Fruit fly (Drosophila melanogaster) whole organism, embryonic: ENCODE data around the gene CG3457.
A peak's percentile ranks its signal among the peaks of the same experiment; 100 is the strongest.

ENCODE experiments used
- Ada2b ChIP-seq: fragments of 200-800 bp; sonication (Bioruptor generic); IDR thresholded peaks from 2 replicates; pipeline ENCODE4 v1.3.6; 2022; ENCODE audit warnings: missing biosample characterization, missing genetic modification characterization
- Bdp1 ChIP-seq: fragments of 200-800 bp; sonication (Bioruptor generic); optimal IDR thresholded peaks from 3 replicates; lab custom pipeline; 2016; ENCODE audit warnings: missing biosample characterization, missing genetic modification characterization
- CG13287 ChIP-seq: fragments of 200-800 bp; sonication (Bioruptor generic); IDR thresholded peaks from 2 replicates; pipeline ENCODE4 v1.3.6; 2022; ENCODE audit warnings: missing biosample characterization, missing genetic modification characterization; ENCODE audit not compliant: partially characterized antibody
- CG13296 ChIP-seq: fragments of 200-800 bp; sonication (Bioruptor generic); optimal IDR thresholded peaks from 3 replicates; lab custom pipeline; 2018; ENCODE audit warnings: missing biosample characterization, mild to moderate bottlenecking, missing genetic modification characterization
- CG14860 ChIP-seq: fragments of 200-800 bp; sonication (Bioruptor generic); IDR thresholded peaks from 3 replicates; pipeline ENCODE4 v1.3.6; 2022; ENCODE audit warnings: missing biosample characterization, missing genetic modification characterization; ENCODE audit not compliant: partially characterized antibody
- CG17385 ChIP-seq: fragments of 200-800 bp; sonication (Bioruptor generic); optimal IDR thresholded peaks from 3 replicates; lab custom pipeline; 2018; ENCODE audit warnings: missing biosample characterization, mild to moderate bottlenecking, missing genetic modification characterization
- CG17568 ChIP-seq: fragments of 200-800 bp; sonication (Bioruptor generic); optimal IDR thresholded peaks from 2 replicates; lab custom pipeline; 2018; ENCODE audit warnings: missing biosample characterization, mild to moderate bottlenecking, missing genetic modification characterization, moderate library complexity
- CG18011 ChIP-seq: fragments of 200-800 bp; sonication (Bioruptor generic); optimal IDR thresholded peaks from 2 replicates; lab custom pipeline; 2017; ENCODE audit warnings: missing biosample characterization, missing genetic modification characterization, mild to moderate bottlenecking, moderate library complexity, missing genotype
- CG18476 ChIP-seq: fragments of 200-800 bp; sonication (Bioruptor generic); optimal IDR thresholded peaks from 2 replicates; lab custom pipeline; 2016; ENCODE audit warnings: missing biosample characterization, mild to moderate bottlenecking, missing genetic modification characterization
- CG2129 ChIP-seq: fragments of 200-800 bp; sonication (Bioruptor generic); IDR thresholded peaks from 2 replicates; pipeline ENCODE4 v1.3.6; 2022; ENCODE audit warnings: missing biosample characterization, missing genetic modification characterization; ENCODE audit not compliant: partially characterized antibody
- CG2875 ChIP-seq: fragments of 200-800 bp; sonication (Bioruptor generic); optimal IDR thresholded peaks from 2 replicates; lab custom pipeline; 2017; ENCODE audit warnings: missing biosample characterization, mild to moderate bottlenecking, missing genetic modification characterization, missing genetic modification reagents
- CG30431 ChIP-seq: fragments of 200-800 bp; sonication (Bioruptor generic); optimal IDR thresholded peaks from 2 replicates; lab custom pipeline; 2017; ENCODE audit warnings: missing biosample characterization, missing genetic modification characterization
- CG31365 ChIP-seq: fragments of 200-800 bp; sonication (Bioruptor generic); optimal IDR thresholded peaks from 2 replicates; lab custom pipeline; 2018; ENCODE audit warnings: missing biosample characterization, mild to moderate bottlenecking, missing genetic modification characterization
- CG3163 ChIP-seq: fragments of 200-800 bp; sonication (Bioruptor generic); optimal IDR thresholded peaks from 3 replicates; lab custom pipeline; 2016; ENCODE audit warnings: missing biosample characterization, missing genetic modification characterization
- CG32532 ChIP-seq: fragments of 200-800 bp; sonication (Bioruptor generic); IDR thresholded peaks from 2 replicates; pipeline ENCODE4 v1.3.6; 2022; ENCODE audit warnings: missing biosample characterization, missing genetic modification characterization
- CG3281 ChIP-seq: fragments of 200-800 bp; sonication (Bioruptor generic); optimal IDR thresholded peaks from 3 replicates; lab custom pipeline; 2017; ENCODE audit warnings: missing biosample characterization, mild to moderate bottlenecking, missing genetic modification characterization
- CG34376 ChIP-seq: fragments of 200-800 bp; sonication (Bioruptor generic); optimal IDR thresholded peaks from 2 replicates; lab custom pipeline; 2018; ENCODE audit warnings: missing biosample characterization, mild to moderate bottlenecking, missing genetic modification characterization
- CG4404 ChIP-seq: fragments of 200-800 bp; sonication (Bioruptor generic); IDR thresholded peaks from 2 replicates; pipeline ENCODE4 v1.3.6; 2022; ENCODE audit warnings: missing biosample characterization, missing genetic modification characterization
- CG5245 ChIP-seq: fragments of 200-800 bp; sonication (Bioruptor generic); optimal IDR thresholded peaks from 3 replicates; lab custom pipeline; 2016; ENCODE audit warnings: missing biosample characterization, missing genetic modification characterization
- CG7928 ChIP-seq: fragments of 200-800 bp; sonication (Bioruptor generic); optimal IDR thresholded peaks from 2 replicates; lab custom pipeline; 2017; ENCODE audit warnings: missing biosample characterization, mild to moderate bottlenecking, missing genetic modification characterization
- CG8924 ChIP-seq: fragments of 200-800 bp; optimal IDR thresholded peaks from 3 replicates; lab custom pipeline; 2019; ENCODE audit warnings: missing biosample characterization, mild to moderate bottlenecking, missing genetic modification characterization, moderate library complexity
- CG9727 ChIP-seq: fragments of 200-800 bp; sonication (Bioruptor generic); optimal IDR thresholded peaks from 3 replicates; lab custom pipeline; 2017; ENCODE audit warnings: missing biosample characterization, mild to moderate bottlenecking, missing genetic modification characterization
- Dip2 ChIP-seq: fragments of 200-800 bp; sonication (Bioruptor generic); IDR thresholded peaks from 2 replicates; pipeline ENCODE4 v1.3.6; 2022; ENCODE audit warnings: missing biosample characterization, missing genetic modification characterization
- Dp ChIP-seq: fragments of 200-800 bp; sonication (Bioruptor generic); optimal IDR thresholded peaks from 2 replicates; lab custom pipeline; 2018; ENCODE audit warnings: missing biosample characterization, mild to moderate bottlenecking, missing genetic modification characterization, moderate library complexity
- Hey ChIP-seq: fragments of 200-800 bp; sonication (Bioruptor generic); optimal IDR thresholded peaks from 3 replicates; lab custom pipeline; 2018; ENCODE audit warnings: missing biosample characterization, mild to moderate bottlenecking, missing genetic modification characterization
- Med ChIP-seq: fragments of 200-800 bp; sonication (Bioruptor generic); peaks from one replicate; lab custom pipeline; 2016; ENCODE audit warnings: missing biosample characterization, missing genetic modification characterization, mild to moderate bottlenecking, inconsistent platforms, moderate library complexity
- NFAT ChIP-seq: fragments of 200-800 bp; sonication (Bioruptor generic); IDR thresholded peaks from 2 replicates; pipeline ENCODE4 v1.3.6; 2022; ENCODE audit warnings: missing biosample characterization, missing genetic modification characterization
- Rfx ChIP-seq: fragments of 200-800 bp; sonication (Bioruptor generic); IDR thresholded peaks from 2 replicates; pipeline ENCODE4 v1.3.6; 2022; ENCODE audit warnings: missing biosample characterization, missing genetic modification characterization
- Rx ChIP-seq: fragments of 200-800 bp; sonication (Bioruptor generic); IDR thresholded peaks from 2 replicates; pipeline ENCODE4 v1.3.6; 2022; ENCODE audit warnings: missing biosample characterization, missing genetic modification characterization
- Sin3A ChIP-seq: fragments of >200 bp; optimal IDR thresholded peaks from 2 replicates; lab custom pipeline; 2018
- ato ChIP-seq: fragments of 200-800 bp; sonication (Bioruptor generic); IDR thresholded peaks from 2 replicates; pipeline ENCODE4 v1.3.6; 2022; ENCODE audit warnings: missing biosample characterization, missing genetic modification characterization; ENCODE audit not compliant: partially characterized antibody
- bsh ChIP-seq, 2 experiments: fragments of 200-800 bp; sonication (Bioruptor generic); optimal IDR thresholded peaks; 2 replicates each; lab custom pipeline; 2017 to 2018; ENCODE audit warnings: mild to moderate bottlenecking in 2 of 2, missing biosample characterization in 2 of 2, missing genetic modification characterization in 2 of 2, moderate library complexity in 1 of 2
- cad ChIP-seq: fragments of >200 bp; optimal IDR thresholded peaks from 2 replicates; lab custom pipeline; 2017; ENCODE audit warnings: missing biosample characterization, missing genetic modification characterization
- cas ChIP-seq: fragments of 200-800 bp; sonication (Bioruptor generic); IDR thresholded peaks from 2 replicates; pipeline ENCODE4 v1.3.6; 2022; ENCODE audit warnings: missing biosample characterization, missing genetic modification characterization
- chinmo ChIP-seq: fragments of 200-800 bp; sonication (Bioruptor generic); IDR thresholded peaks from 4 replicates; pipeline ENCODE4 v1.3.6; 2022; ENCODE audit warnings: missing biosample characterization, missing genetic modification characterization; ENCODE audit not compliant: partially characterized antibody
- dysf ChIP-seq: fragments of 200-800 bp; sonication (Bioruptor generic); IDR thresholded peaks from 3 replicates; pipeline ENCODE4 v1.3.6; 2022; ENCODE audit warnings: missing biosample characterization, missing genetic modification characterization
- ewg ChIP-seq: fragments of 200-800 bp; sonication (Bioruptor generic); optimal IDR thresholded peaks from 3 replicates; lab custom pipeline; 2017; ENCODE audit warnings: mild to moderate bottlenecking, missing biosample characterization, missing genetic modification reagents, missing genetic modification characterization
- gem ChIP-seq: fragments of 200-800 bp; sonication (Bioruptor generic); optimal IDR thresholded peaks from 2 replicates; lab custom pipeline; 2019; ENCODE audit warnings: missing biosample characterization, mild to moderate bottlenecking, missing genetic modification characterization, moderate library complexity
- lab ChIP-seq: fragments of 200-800 bp; sonication (Bioruptor generic); optimal IDR thresholded peaks from 3 replicates; lab custom pipeline; 2017; ENCODE audit warnings: missing biosample characterization, missing genetic modification characterization, mild to moderate bottlenecking, moderate library complexity, missing genetic modification reagents
- run ChIP-seq: fragments of 200-800 bp; sonication (Bioruptor generic); optimal IDR thresholded peaks from 3 replicates; lab custom pipeline; 2018; ENCODE audit warnings: missing biosample characterization, mild to moderate bottlenecking, missing genetic modification characterization
- salm ChIP-seq: fragments of 200-800 bp; sonication (Bioruptor generic); optimal IDR thresholded peaks from 2 replicates; lab custom pipeline; 2018; ENCODE audit warnings: missing biosample characterization, mild to moderate bottlenecking, missing genetic modification characterization
- sens ChIP-seq: fragments of 200-800 bp; sonication (Bioruptor generic); peaks from one replicate; lab custom pipeline; 2016; ENCODE audit warnings: missing biosample characterization, missing genetic modification characterization
- slbo ChIP-seq: fragments of 200-800 bp; sonication (Bioruptor generic); IDR thresholded peaks from 2 replicates; pipeline ENCODE4 v1.3.6; 2022; ENCODE audit warnings: missing biosample characterization, missing genetic modification characterization
- ssp ChIP-seq: fragments of 200-800 bp; sonication (Bioruptor generic); IDR thresholded peaks from 2 replicates; pipeline ENCODE4 v1.3.6; 2022; ENCODE audit warnings: missing biosample characterization, missing genetic modification characterization
- tgo ChIP-seq: fragments of 200-800 bp; sonication (Bioruptor generic); IDR thresholded peaks from 3 replicates; pipeline ENCODE4 v1.3.6; 2022; ENCODE audit warnings: missing biosample characterization, missing genetic modification characterization
- vnd ChIP-seq: fragments of 200-800 bp; sonication (Bioruptor generic); IDR thresholded peaks from 3 replicates; pipeline ENCODE4 v1.3.6; 2022; ENCODE audit warnings: missing biosample characterization, missing genetic modification characterization; ENCODE audit not compliant: partially characterized antibody
- wor ChIP-seq: fragments of 200-800 bp; sonication (Bioruptor generic); IDR thresholded peaks from 2 replicates; pipeline ENCODE4 v1.3.6; 2022; ENCODE audit warnings: missing biosample characterization, missing genetic modification characterization
- zfh1 ChIP-seq: fragments of 200-800 bp; sonication (Bioruptor generic); IDR thresholded peaks from 3 replicates; pipeline ENCODE4 v1.3.6; 2022; ENCODE audit warnings: missing biosample characterization, missing genetic modification characterization
- zfh2 ChIP-seq: fragments of 200-800 bp; sonication (Bioruptor generic); optimal IDR thresholded peaks from 2 replicates; lab custom pipeline; 2016; ENCODE audit warnings: missing biosample characterization, missing genetic modification characterization

The CG3457 gene

DNA sequence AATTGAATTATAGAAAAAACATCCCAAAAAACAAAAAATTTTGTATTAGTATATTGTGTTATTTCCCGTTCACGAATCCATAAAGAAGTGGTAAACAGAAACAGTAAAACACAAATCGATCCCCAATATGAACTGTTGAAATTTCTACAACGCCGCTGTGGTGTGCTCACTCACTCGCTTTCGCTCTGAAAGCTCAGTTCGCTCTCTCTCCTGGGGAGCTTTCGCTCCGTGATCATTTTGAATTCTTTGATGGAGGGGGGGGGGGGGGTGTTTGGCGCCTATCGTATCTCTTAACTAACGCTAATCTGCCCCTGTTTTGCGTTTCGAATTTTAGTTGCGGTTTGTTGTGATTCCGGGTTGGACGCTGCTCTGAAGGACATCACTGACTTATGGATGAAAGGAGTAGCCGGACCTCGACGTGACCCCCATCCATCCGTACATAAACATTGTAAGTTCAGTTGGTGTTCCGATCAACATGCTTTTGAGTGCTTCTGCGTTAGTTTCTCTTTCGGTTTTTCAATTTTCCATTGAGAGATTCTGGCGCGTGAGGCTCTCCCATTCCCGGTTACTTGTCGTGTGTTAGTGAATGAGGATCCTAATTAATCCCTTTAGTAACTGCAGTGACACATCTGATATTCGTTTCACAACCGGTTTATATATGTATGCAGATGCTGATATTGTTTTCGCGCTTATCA lies 46.3 kb upstream of the CG3457 start, which contains the start of gene D2hgdh (continued):
- peak; percentile 30 for TF ChIP-seq gem (tag; lab: Kevin White, UChicago)
- peak; percentile 79 for TF ChIP-seq Med (GFP tag; lab: Kevin White, UChicago)
- peak; percentile 2 for TF ChIP-seq CG13296
- TF ChIP-seq CG9727 (GFP tag; lab: Kevin White, UChicago), result no peak
- no peak for TF ChIP-seq Rx (GFP tag; lab: Robert Waterston, UW)
- peak; percentile 20 for TF ChIP-seq Dp
- no peak for TF ChIP-seq CG3281 (GFP tag; lab: Kevin White, UChicago)
- peak; percentile 14 for TF ChIP-seq zfh2 (GFP tag; lab: Kevin White, UChicago)
- TF ChIP-seq CG13287, result peak; percentile 33; the same call in 1 of the 2 replicates
- TF ChIP-seq dysf (GFP tag; lab: Robert Waterston, UW), result peak; percentile 11; the same call in 1 of the 3 replicates
- TF ChIP-seq sens (GFP tag; lab: Kevin White, UChicago), result peak; percentile 62
- TF ChIP-seq CG3163 (GFP tag; lab: Kevin White, UChicago), result peak; percentile 69
- TF ChIP-seq slbo, result peak; percentile 49
- no peak for TF ChIP-seq CG7928 (GFP tag; lab: Kevin White, UChicago)
- 0 out of 2 replicates have a peak, but pooled peaks have one; percentile 8 for TF ChIP-seq NFAT
- no peak for TF ChIP-seq bsh (GFP tag; optimal IDR thresholded peaks at IDR 0.05; lab: Kevin White, UChicago)
- peak; percentile 9 for TF ChIP-seq run (tag; lab: Kevin White, UChicago)
- peak; percentile 71; the same call in 1 of the 4 replicates for TF ChIP-seq chinmo (GFP tag; lab: Robert Waterston, UW)
- peak; percentile 38 for TF ChIP-seq CG34376
- TF ChIP-seq lab (GFP tag; lab: Kevin White, UChicago), result peak; percentile 38
- TF ChIP-seq CG32532 (GFP tag; lab: Robert Waterston, UW), result peak; percentile 59
- TF ChIP-seq CG5245 (GFP tag; lab: Kevin White, UChicago), result no peak
- 0 out of 2 replicates have a peak, but pooled peaks have one; percentile 7 for TF ChIP-seq Ada2b
- peak; percentile 60 for TF ChIP-seq Rfx (GFP tag; lab: Robert Waterston, UW)

DNA sequence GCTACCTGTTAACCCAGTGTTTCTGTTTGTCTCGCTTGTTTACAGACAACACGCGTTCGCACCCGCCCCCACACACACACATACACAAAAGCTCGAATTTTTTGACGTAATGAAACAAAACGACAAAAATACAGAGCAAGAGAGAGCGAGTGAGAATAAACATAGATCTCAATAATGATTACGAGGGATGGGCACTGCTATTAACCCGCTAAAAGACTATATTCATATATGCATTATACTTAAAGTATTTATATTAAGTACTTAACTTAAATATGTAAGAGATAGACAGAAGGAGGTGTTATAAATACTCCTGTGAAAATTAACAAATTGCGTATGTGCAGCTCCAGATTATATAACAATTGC lies 45.8 kb upstream of the CG3457 start:
- 0 out of 3 replicates have a peak, but pooled peaks have one; percentile 10 for TF ChIP-seq zfh1 (GFP tag; lab: Robert Waterston, UW)
- TF ChIP-seq salm, result peak; percentile 17
- peak; percentile 68 for TF ChIP-seq CG2875 (GFP tag; lab: Kevin White, UChicago)
- TF ChIP-seq ato (GFP tag; lab: Robert Waterston, UW), result no peak
- no peak for TF ChIP-seq CG14860
- TF ChIP-seq CG18011 (GFP tag; lab: Kevin White, UChicago), result no peak
- TF ChIP-seq ewg (GFP tag; lab: Kevin White, UChicago), result peak; percentile 23
- no peak for TF ChIP-seq cad
- no peak for TF ChIP-seq wor
- peak; percentile 40; the same call in 1 of the 3 replicates for TF ChIP-seq dysf (GFP tag; lab: Robert Waterston, UW)
- TF ChIP-seq Hey (tag; lab: Kevin White, UChicago), result peak; percentile 66
- TF ChIP-seq CG4404, result no peak
- TF ChIP-seq CG8924, result peak; percentile 51
- TF ChIP-seq Dip2 (GFP tag; lab: Robert Waterston, UW), result no peak
- TF ChIP-seq Bdp1 (GFP tag; lab: Kevin White, UChicago), result peak; percentile 42
- peak; percentile 35 for TF ChIP-seq CG3281 (GFP tag; lab: Kevin White, UChicago)
- TF ChIP-seq ssp, result no peak
- TF ChIP-seq vnd (GFP tag; lab: Robert Waterston, UW), result no peak
- TF ChIP-seq CG30431 (GFP tag; lab: Kevin White, UChicago), result no peak
- TF ChIP-seq Sin3A, result no peak
- no peak for TF ChIP-seq cas (GFP tag; lab: Robert Waterston, UW)
- peak; percentile 70 for TF ChIP-seq CG17568 (GFP tag; lab: Kevin White, UChicago)
- peak; percentile 32 for TF ChIP-seq CG13296
- TF ChIP-seq CG17385 (GFP tag; lab: Kevin White, UChicago), result peak; percentile 20
- TF ChIP-seq CG31365 (tag; lab: Kevin White, UChicago), result peak; percentile 53
- TF ChIP-seq tgo, result no peak; the same call in 2 of the 3 replicates
- TF ChIP-seq CG18476, result no peak
- TF ChIP-seq CG2129 (GFP tag; lab: Robert Waterston, UW), result no peak
